Fruit fly (Drosophila melanogaster): ENCODE results near the gene CG6678.

Gene CG6678

dm6 chr3R:21852579-21853233, 34.1 kb upstream of the CG6678 start (continued):
- TF ChIP-seq CG6813 (GFP tag; optimal IDR thresholded peaks at IDR 0.05) (no peak), bigmax (GFP tag; optimal IDR thresholded peaks at IDR 0.05) (no peak), Elba2 (GFP tag; optimal IDR thresholded peaks at IDR 0.05) (no peak), Dfd (GFP tag; optimal IDR thresholded peaks at IDR 0.05) (no peak), cad (GFP tag; optimal IDR thresholded peaks at IDR 0.05) (no peak), Camta (GFP tag; optimal IDR thresholded peaks at IDR 0.05) (no peak), CG42726 (GFP tag; IDR thresholded peaks at IDR 0.05; ENCODE audit: partially characterized antibody) (no peak), lilli (GFP tag; optimal IDR thresholded peaks at IDR 0.05) (peak; percentile 53), CG6654 (GFP tag; optimal IDR thresholded peaks at IDR 0.05) (no peak), shn (GFP tag; optimal IDR thresholded peaks at IDR 0.05) (peak; percentile 2), ham (GFP tag; IDR thresholded peaks at IDR 0.05) (no peak), CG7372 (GFP tag; IDR thresholded peaks at IDR 0.05) (no peak), CHES-1-like (GFP tag; optimal IDR thresholded peaks at IDR 0.05) (no peak), CG6791 (GFP tag; IDR thresholded peaks at IDR 0.05; ENCODE audit: partially characterized antibody) (no peak), CG1647 (GFP tag; optimal IDR thresholded peaks at IDR 0.05) (no peak), Doc3 (GFP tag; IDR thresholded peaks at IDR 0.05; ENCODE audit: partially characterized antibody) (no peak), toy (GFP tag; IDR thresholded peaks at IDR 0.05) (no peak), MTF-1 (GFP tag; optimal IDR thresholded peaks at IDR 0.05; ENCODE audit: borderline replicate concordance) (no peak), CG32767 (GFP tag; IDR thresholded peaks at IDR 0.05) (no peak), pita (GFP tag; optimal IDR thresholded peaks at IDR 0.05) (no peak), gcm (GFP tag; optimal IDR thresholded peaks at IDR 0.05) (no peak), CG17829 (tag; optimal IDR thresholded peaks at IDR 0.05) (no peak), gsb-n (tag; optimal IDR thresholded peaks at IDR 0.05) (no peak), D19B (GFP tag; optimal IDR thresholded peaks at IDR 0.05) (no peak), CG43689 (GFP tag; IDR thresholded peaks at IDR 0.05) (no peak), ftz-f1 (GFP tag; optimal IDR thresholded peaks at IDR 0.05) (no peak), CG3838 (GFP tag; optimal IDR thresholded peaks at IDR 0.05) (peak; percentile 17), CG15479 (GFP tag; optimal IDR thresholded peaks at IDR 0.05) (no peak), CG12299 (tag; optimal IDR thresholded peaks at IDR 0.05) (no peak), CG10366 (GFP tag; IDR thresholded peaks at IDR 0.05) (no peak), Trl (optimal IDR thresholded peaks at IDR 0.05) (no peak), Trl (GFP tag; optimal IDR thresholded peaks at IDR 0.05) (peak; percentile 30), CG7271 (tag; optimal IDR thresholded peaks at IDR 0.05) (no peak), Bdp1 (GFP tag; optimal IDR thresholded peaks at IDR 0.05) (no peak), dpn (GFP tag; optimal IDR thresholded peaks at IDR 0.05) (peak in 1 of 2 experiments; percentile 4), GATAe (GFP tag; conservative IDR thresholded peaks at IDR 0.05) (no peak), E2f1 (GFP tag; IDR thresholded peaks at IDR 0.05) (no peak), caup (GFP tag; optimal IDR thresholded peaks at IDR 0.05; ENCODE audit: severe bottlenecking) (no peak), pros (GFP tag; optimal IDR thresholded peaks at IDR 0.05) (no peak), Nf-YC (tag; optimal IDR thresholded peaks at IDR 0.05) (no peak), CG7963 (GFP tag; IDR thresholded peaks at IDR 0.05; ENCODE audit: partially characterized antibody) (no peak), Med (GFP tag) (peak; percentile 78), Lpt (GFP tag; optimal IDR thresholded peaks at IDR 0.05) (no peak), CG34376 (GFP tag; optimal IDR thresholded peaks at IDR 0.05) (no peak), tup (GFP tag; optimal IDR thresholded peaks at IDR 0.05) (no peak), CG18476 (GFP tag; optimal IDR thresholded peaks at IDR 0.05) (peak; percentile 6), Blimp-1 (GFP tag; optimal IDR thresholded peaks at IDR 0.05) (peak; percentile 14), croc (GFP tag; conservative IDR thresholded peaks at IDR 0.05) (no peak), fd96Cb (tag; optimal IDR thresholded peaks at IDR 0.05) (no peak), org-1 (GFP tag; optimal IDR thresholded peaks at IDR 0.05) (no peak), CG4820 (GFP tag; optimal IDR thresholded peaks at IDR 0.05) (no peak)
